Worm (Caenorhabditis elegans): ENCODE measurements around the gene fbxb-60.

- TF ChIP-seq cebp-1 (GFP tag; IDR thresholded peaks at IDR 0.05) (no peak), cebp-1 (tag; optimal IDR thresholded peaks at IDR 0.05) (no peak), ztf-22 (GFP tag; optimal IDR thresholded peaks at IDR 0.05) (no peak)
Observed at ce11 chrV:19250983-19251382, 46.6 kb upstream of the fbxb-60 start, which contains the start of gene str-81.
